Worm (Caenorhabditis elegans) whole organism, L3 larva: Measurements from ENCODE around the gene F09E10.7.

ENCODE experiments used
- R02D3.7 ChIP-seq: fragments of 150-350 bp; optimal IDR thresholded peaks from 2 replicates; lab custom pipeline; 2014; ENCODE audit warnings: missing biosample characterization, missing genetic modification characterization
- ceh-82 ChIP-seq: fragments of 150-350 bp; optimal IDR thresholded peaks from 2 replicates; lab custom pipeline; 2014; ENCODE audit warnings: missing biosample characterization, missing genetic modification characterization
- jun-1 ChIP-seq: fragments of 150-350 bp; optimal IDR thresholded peaks from 2 replicates; lab custom pipeline; 2014; ENCODE audit warnings: missing biosample characterization, missing genetic modification reagents, missing genetic modification characterization
- nfya-1 ChIP-seq: sonication (generic microtip); optimal IDR thresholded peaks from 2 replicates; lab custom pipeline; 2017; ENCODE audit warnings: missing genetic modification characterization, mild to moderate bottlenecking, missing compliant biosample characterization, antibody characterized with exemption, moderate library complexity; ENCODE audit not compliant: insufficient read depth
- pqm-1 ChIP-seq: fragments of 150-350 bp; optimal IDR thresholded peaks from 2 replicates; lab custom pipeline; 2017; ENCODE audit warnings: missing biosample characterization, missing genetic modification characterization, inconsistent platforms
- unc-62 ChIP-seq: fragments of 150-350 bp; sonication (generic microtip); optimal IDR thresholded peaks from 4 replicates; lab custom pipeline; 2014; ENCODE audit warnings: missing biosample characterization, missing genetic modification reagents, missing genetic modification characterization

- no peak for TF ChIP-seq ceh-82 (tag; lab: Kevin White, UChicago)
- TF ChIP-seq R02D3.7 (tag; lab: Kevin White, UChicago) = no peak
- peak; percentile 79 for TF ChIP-seq jun-1
- TF ChIP-seq pqm-1 = peak; percentile 53
- TF ChIP-seq nfya-1 (tag; lab: Kevin White, UChicago) = no peak
- TF ChIP-seq unc-62 (GFP tag; lab: Kevin White, UChicago) = no peak
These were observed 2.2 kb upstream of the F09E10.7 start for ce11 chrX:1503698-1504501.
